Fruit fly (Drosophila melanogaster) whole organism, embryonic: Measurements from ENCODE around the gene Schip1.

Experiments used
- Bgb ChIP-seq: fragments of 200-800 bp; sonication (Bioruptor generic); IDR thresholded peaks from 2 replicates; pipeline ENCODE4 v1.3.6; 2022; ENCODE audit warnings: missing biosample characterization, missing genetic modification characterization; ENCODE audit not compliant: partially characterized antibody
- Blimp-1 ChIP-seq: fragments of 200-800 bp; sonication (Bioruptor generic); optimal IDR thresholded peaks from 3 replicates; lab custom pipeline; 2018; ENCODE audit warnings: missing biosample characterization, missing genetic modification characterization, mild to moderate bottlenecking, moderate library complexity, missing genetic modification reagents
- CG10979 ChIP-seq: fragments of 200-800 bp; sonication (Bioruptor generic); optimal IDR thresholded peaks from 2 replicates; lab custom pipeline; 2018; ENCODE audit warnings: missing biosample characterization, mild to moderate bottlenecking, missing genetic modification characterization, moderate library complexity
- CG11247 ChIP-seq: fragments of 200-800 bp; sonication (Bioruptor generic); IDR thresholded peaks from 2 replicates; pipeline ENCODE4 v1.3.6; 2022; ENCODE audit warnings: missing biosample characterization, missing genetic modification characterization
- CG11504 ChIP-seq: fragments of 200-800 bp; sonication (Bioruptor generic); optimal IDR thresholded peaks from 3 replicates; lab custom pipeline; 2019; ENCODE audit warnings: missing biosample characterization, mild to moderate bottlenecking, missing genetic modification characterization, moderate library complexity
- CG14014 ChIP-seq: fragments of 200-800 bp; sonication (Bioruptor generic); IDR thresholded peaks from 2 replicates; pipeline ENCODE4 v1.3.6; 2022; ENCODE audit warnings: missing biosample characterization, missing genetic modification characterization
- CG14965 ChIP-seq: fragments of 200-800 bp; sonication (Bioruptor generic); optimal IDR thresholded peaks from 2 replicates; lab custom pipeline; 2016; ENCODE audit warnings: missing biosample characterization, missing genetic modification characterization, borderline replicate concordance
- CG17612 ChIP-seq: fragments of 200-800 bp; sonication (Bioruptor generic); IDR thresholded peaks from 2 replicates; pipeline ENCODE4 v1.3.6; 2022; ENCODE audit warnings: missing biosample characterization, missing genetic modification characterization
- CG2116 ChIP-seq: fragments of 200-800 bp; sonication (Bioruptor generic); optimal IDR thresholded peaks from 3 replicates; lab custom pipeline; 2018; ENCODE audit warnings: missing biosample characterization, mild to moderate bottlenecking, missing genetic modification characterization
- CG2875 ChIP-seq: fragments of 200-800 bp; sonication (Bioruptor generic); optimal IDR thresholded peaks from 2 replicates; lab custom pipeline; 2017; ENCODE audit warnings: missing biosample characterization, mild to moderate bottlenecking, missing genetic modification characterization, missing genetic modification reagents
- CG30020 ChIP-seq: fragments of 200-800 bp; optimal IDR thresholded peaks from 2 replicates; lab custom pipeline; 2019; ENCODE audit warnings: missing biosample characterization, mild to moderate bottlenecking, missing genetic modification characterization, moderate library complexity
- CG3065 ChIP-seq: fragments of 200-800 bp; sonication (Bioruptor generic); optimal IDR thresholded peaks from 2 replicates; lab custom pipeline; 2016; ENCODE audit warnings: missing biosample characterization, missing genetic modification characterization
- CG33557 ChIP-seq: fragments of 200-800 bp; sonication (Bioruptor generic); optimal IDR thresholded peaks from 2 replicates; lab custom pipeline; 2019; ENCODE audit warnings: missing biosample characterization, mild to moderate bottlenecking, missing genetic modification characterization, moderate library complexity
- CG4424 ChIP-seq: fragments of 200-800 bp; sonication (Bioruptor generic); optimal IDR thresholded peaks from 3 replicates; lab custom pipeline; 2016; ENCODE audit warnings: missing biosample characterization, missing genetic modification characterization
- CG4617 ChIP-seq: fragments of 200-800 bp; sonication (Bioruptor generic); optimal IDR thresholded peaks from 3 replicates; lab custom pipeline; 2016; ENCODE audit warnings: missing biosample characterization, missing genetic modification characterization, borderline replicate concordance
- CG5180 ChIP-seq: fragments of 200-800 bp; sonication (Bioruptor generic); optimal IDR thresholded peaks from 3 replicates; lab custom pipeline; 2017; ENCODE audit warnings: missing biosample characterization, missing genetic modification characterization, mild to moderate bottlenecking, moderate library complexity, missing genetic modification reagents
- CG7556 ChIP-seq: fragments of 200-800 bp; sonication (Bioruptor generic); optimal IDR thresholded peaks from 2 replicates; lab custom pipeline; 2017; ENCODE audit warnings: missing biosample characterization, mild to moderate bottlenecking, missing genetic modification characterization
- CG7839 ChIP-seq: fragments of 200-800 bp; sonication (Bioruptor generic); optimal IDR thresholded peaks from 3 replicates; lab custom pipeline; 2018; ENCODE audit warnings: missing biosample characterization, mild to moderate bottlenecking, missing genetic modification characterization, moderate library complexity
- CG8281 ChIP-seq: fragments of 200-800 bp; sonication (Bioruptor generic); optimal IDR thresholded peaks from 2 replicates; lab custom pipeline; 2018; ENCODE audit warnings: missing biosample characterization, mild to moderate bottlenecking, missing genetic modification characterization, moderate library complexity
- CG8290 ChIP-seq, 3 experiments: fragments of 200-800 bp; sonication (Bioruptor generic); optimal IDR thresholded peaks; 2 replicates each; lab custom pipeline; 2016 to 2019; ENCODE audit warnings: missing biosample characterization in 3 of 3, missing genetic modification characterization in 3 of 3, mild to moderate bottlenecking in 2 of 3, moderate library complexity in 1 of 3
- CG9215 ChIP-seq: fragments of 200-800 bp; sonication (Bioruptor generic); IDR thresholded peaks from 2 replicates; pipeline ENCODE4 v1.3.6; 2022; ENCODE audit warnings: missing biosample characterization, missing genetic modification characterization
- CG9727 ChIP-seq: fragments of 200-800 bp; sonication (Bioruptor generic); optimal IDR thresholded peaks from 3 replicates; lab custom pipeline; 2017; ENCODE audit warnings: missing biosample characterization, mild to moderate bottlenecking, missing genetic modification characterization
- Dek ChIP-seq: fragments of 200-800 bp; sonication (Bioruptor generic); optimal IDR thresholded peaks from 3 replicates; lab custom pipeline; 2019; ENCODE audit warnings: missing biosample characterization, mild to moderate bottlenecking, missing genetic modification characterization, moderate library complexity
- Dll ChIP-seq: fragments of 200-800 bp; sonication (Bioruptor generic); IDR thresholded peaks from 4 replicates; pipeline ENCODE4 v1.3.6; 2022; ENCODE audit warnings: missing biosample characterization, missing genetic modification characterization; ENCODE audit not compliant: partially characterized antibody
- Doc2 ChIP-seq: fragments of 200-800 bp; sonication (Bioruptor generic); IDR thresholded peaks from 2 replicates; pipeline ENCODE4 v1.3.6; 2022; ENCODE audit warnings: missing biosample characterization, missing genetic modification characterization
- Drgx ChIP-seq: fragments of 200-800 bp; sonication (Bioruptor generic); IDR thresholded peaks from 2 replicates; pipeline ENCODE4 v1.3.6; 2022; ENCODE audit warnings: missing biosample characterization, missing genetic modification characterization
- Elba2 ChIP-seq: fragments of 200-800 bp; sonication (Bioruptor generic); optimal IDR thresholded peaks from 3 replicates; lab custom pipeline; 2016; ENCODE audit warnings: missing biosample characterization, missing genetic modification characterization
- NC2β ChIP-seq: fragments of 200-800 bp; sonication (Bioruptor generic); optimal IDR thresholded peaks from 2 replicates; lab custom pipeline; 2016; ENCODE audit warnings: missing biosample characterization, missing genetic modification characterization
- Side ChIP-seq: fragments of 200-800 bp; sonication (Bioruptor generic); optimal IDR thresholded peaks from 2 replicates; lab custom pipeline; 2016; ENCODE audit warnings: missing biosample characterization, missing genetic modification characterization
- Sry-β ChIP-seq: fragments of 200-800 bp; sonication (Bioruptor generic); optimal IDR thresholded peaks from 2 replicates; lab custom pipeline; 2018; ENCODE audit warnings: missing biosample characterization, mild to moderate bottlenecking, missing genetic modification characterization, moderate library complexity
- Ssrp ChIP-seq: fragments of 200-800 bp; sonication (Bioruptor generic); optimal IDR thresholded peaks from 2 replicates; lab custom pipeline; 2018; ENCODE audit warnings: missing biosample characterization, mild to moderate bottlenecking, missing genetic modification characterization, moderate library complexity
- Xrp1 ChIP-seq: fragments of 200-800 bp; sonication (Bioruptor generic); IDR thresholded peaks from 2 replicates; pipeline ENCODE4 v1.3.6; 2022; ENCODE audit warnings: missing biosample characterization, missing genetic modification characterization
- ash1 ChIP-seq: fragments of 200-800 bp; sonication (Bioruptor generic); optimal IDR thresholded peaks from 2 replicates; lab custom pipeline; 2018; ENCODE audit warnings: missing biosample characterization, mild to moderate bottlenecking, missing genetic modification characterization
- crc ChIP-seq: fragments of 200-800 bp; sonication (Bioruptor generic); optimal IDR thresholded peaks from 2 replicates; lab custom pipeline; 2016; ENCODE audit warnings: missing biosample characterization, missing genetic modification characterization
- cwo ChIP-seq: fragments of 200-800 bp; sonication (Bioruptor generic); optimal IDR thresholded peaks from 3 replicates; lab custom pipeline; 2017; ENCODE audit warnings: missing biosample characterization, missing genetic modification characterization, mild to moderate bottlenecking, moderate library complexity, missing genetic modification reagents
- danr ChIP-seq: fragments of 200-800 bp; sonication (Bioruptor generic); IDR thresholded peaks from 2 replicates; pipeline ENCODE4 v1.3.6; 2022; ENCODE audit warnings: missing biosample characterization, missing genetic modification characterization
- esg ChIP-seq: fragments of 200-800 bp; sonication (Bioruptor generic); conservative IDR thresholded peaks from 2 replicates; pipeline ENCODE4 v1.3.6; 2022; ENCODE audit warnings: missing biosample characterization, missing genetic modification characterization
- hb ChIP-seq: fragments of 200-800 bp; sonication (Bioruptor generic); IDR thresholded peaks from 3 replicates; pipeline ENCODE4 v1.3.6; 2022; ENCODE audit warnings: missing biosample characterization, missing genetic modification characterization; ENCODE audit not compliant: partially characterized antibody
- kay ChIP-seq: fragments of 200-800 bp; sonication (Bioruptor generic); optimal IDR thresholded peaks from 2 replicates; lab custom pipeline; 2016; ENCODE audit warnings: missing biosample characterization, missing genetic modification characterization
- lab ChIP-seq: fragments of 200-800 bp; sonication (Bioruptor generic); optimal IDR thresholded peaks from 3 replicates; lab custom pipeline; 2017; ENCODE audit warnings: missing biosample characterization, missing genetic modification characterization, mild to moderate bottlenecking, moderate library complexity, missing genetic modification reagents
- mam ChIP-seq: fragments of 200-800 bp; sonication (Bioruptor generic); optimal IDR thresholded peaks from 3 replicates; lab custom pipeline; 2016; ENCODE audit warnings: missing biosample characterization, missing genetic modification characterization
- nom ChIP-seq: fragments of 200-800 bp; sonication (Bioruptor generic); optimal IDR thresholded peaks from 2 replicates; lab custom pipeline; 2017; ENCODE audit warnings: missing biosample characterization, missing genetic modification characterization, mild to moderate bottlenecking, moderate library complexity, missing genetic modification reagents
- pnt ChIP-seq: fragments of 200-800 bp; sonication (Bioruptor generic); optimal IDR thresholded peaks from 3 replicates; lab custom pipeline; 2016; ENCODE audit warnings: missing biosample characterization, missing genetic modification characterization
- sisA ChIP-seq: fragments of 200-800 bp; sonication (Bioruptor generic); IDR thresholded peaks from 2 replicates; pipeline ENCODE4 v1.3.6; 2022; ENCODE audit warnings: missing biosample characterization, missing genetic modification characterization
- stc ChIP-seq: fragments of 200-800 bp; sonication (Bioruptor generic); IDR thresholded peaks from 2 replicates; pipeline ENCODE4 v1.3.6; 2022; ENCODE audit warnings: missing biosample characterization, missing genetic modification characterization
- stwl ChIP-seq: fragments of 200-800 bp; sonication (Bioruptor generic); optimal IDR thresholded peaks from 3 replicates; lab custom pipeline; 2018; ENCODE audit warnings: missing biosample characterization, mild to moderate bottlenecking, missing genetic modification characterization, moderate library complexity
- toy ChIP-seq: fragments of 200-800 bp; sonication (Bioruptor generic); IDR thresholded peaks from 2 replicates; pipeline ENCODE4 v1.3.6; 2022; ENCODE audit warnings: missing biosample characterization, missing genetic modification characterization
- vfl ChIP-seq: fragments of 200-800 bp; sonication (Bioruptor generic); optimal IDR thresholded peaks from 2 replicates; lab custom pipeline; 2016; ENCODE audit warnings: missing biosample characterization, missing genetic modification characterization
- vvl ChIP-seq: fragments of 200-800 bp; sonication (Bioruptor generic); IDR thresholded peaks from 2 replicates; pipeline ENCODE4 v1.3.6; 2022; ENCODE audit warnings: missing biosample characterization, missing genetic modification characterization

Schip1 gene

DNA sequence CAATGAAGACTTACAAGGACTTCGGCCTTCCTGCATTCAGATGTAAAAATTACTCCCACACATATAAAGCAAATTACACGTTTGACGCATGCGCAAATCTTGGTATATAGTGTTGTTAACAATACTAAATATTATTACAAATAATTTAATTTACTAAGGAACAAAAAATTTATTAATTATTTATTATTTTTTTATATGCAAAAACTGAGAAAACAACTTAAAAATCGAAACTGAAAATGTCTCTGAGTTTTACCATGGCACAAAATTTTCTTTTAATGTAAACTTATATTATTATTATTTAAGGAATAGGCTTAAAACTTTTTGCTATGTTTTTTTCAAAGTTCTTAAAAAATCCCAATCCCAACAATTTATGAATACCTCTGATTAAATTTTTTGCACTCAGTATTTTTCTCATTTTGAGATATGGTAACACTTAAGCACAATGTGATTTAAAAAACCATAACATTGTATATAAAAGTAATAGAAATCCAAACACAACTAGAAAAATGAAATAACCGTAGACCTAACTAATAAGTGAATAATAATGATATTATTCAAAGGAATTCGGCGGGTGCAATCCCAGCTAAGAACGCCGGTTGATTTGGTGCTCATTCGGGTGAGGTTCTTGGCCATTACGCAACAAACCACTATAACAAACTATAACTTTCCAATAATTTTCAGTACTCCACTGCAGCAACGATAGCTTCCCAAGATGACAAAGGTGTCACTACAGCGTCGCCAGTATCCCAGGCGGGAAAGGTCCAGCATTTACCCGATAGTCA lies at the start of gene Schip1, which contains the start of gene Cox10 (continued):
- no peak for TF ChIP-seq NC2β (GFP tag; lab: Kevin White, UChicago)
- peak; percentile 20 for TF ChIP-seq CG10979 (tag; lab: Kevin White, UChicago)
- no peak for TF ChIP-seq nom (GFP tag; lab: Kevin White, UChicago)
- no peak for TF ChIP-seq CG9215 (GFP tag; lab: Robert Waterston, UW)
- no peak for TF ChIP-seq pnt (GFP tag; lab: Kevin White, UChicago)
- TF ChIP-seq Bgb (GFP tag; lab: Robert Waterston, UW) = no peak
- no peak for TF ChIP-seq CG8281
- no peak for TF ChIP-seq ash1
- TF ChIP-seq Doc2 (GFP tag; lab: Robert Waterston, UW) = no peak
- TF ChIP-seq CG5180 (GFP tag; lab: Kevin White, UChicago) = no peak
- TF ChIP-seq CG3065 = no peak
- TF ChIP-seq CG4424 (GFP tag; lab: Kevin White, UChicago) = no peak
- TF ChIP-seq CG33557 (GFP tag; lab: Kevin White, UChicago) = no peak
- TF ChIP-seq Elba2 (GFP tag; lab: Kevin White, UChicago) = no peak
- no peak for TF ChIP-seq Side (GFP tag; lab: Kevin White, UChicago)
- TF ChIP-seq CG2116 = no peak
- no peak for TF ChIP-seq Blimp-1 (GFP tag; lab: Kevin White, UChicago)
- no peak for TF ChIP-seq cwo (GFP tag; lab: Kevin White, UChicago)
- no peak for TF ChIP-seq lab (GFP tag; lab: Kevin White, UChicago)
- TF ChIP-seq Sry-β (GFP tag; lab: Kevin White, UChicago) = no peak
- no peak for TF ChIP-seq CG9727 (GFP tag; lab: Kevin White, UChicago)
- TF ChIP-seq CG30020 (tag; lab: Kevin White, UChicago) = peak; percentile 85
- no peak for TF ChIP-seq sisA (GFP tag; lab: Robert Waterston, UW)
- no peak for TF ChIP-seq esg (GFP tag; lab: Robert Waterston, UW)
- no peak for TF ChIP-seq CG11247 (GFP tag; lab: Robert Waterston, UW)
- TF ChIP-seq CG8290 (GFP tag; optimal IDR thresholded peaks at IDR 0.05; lab: Kevin White, UChicago) = no peak
- no peak for TF ChIP-seq CG8290 (tag; optimal IDR thresholded peaks at IDR 0.05; lab: Kevin White, UChicago)
- TF ChIP-seq CG4617 = peak; percentile 18
- TF ChIP-seq Drgx (GFP tag; lab: Robert Waterston, UW) = no peak
- TF ChIP-seq CG11504 = no peak
- TF ChIP-seq vfl = no peak
- no peak for TF ChIP-seq CG14014 (GFP tag; lab: Robert Waterston, UW)
- TF ChIP-seq mam (GFP tag; lab: Kevin White, UChicago) = no peak
- no peak for TF ChIP-seq CG14965
- TF ChIP-seq danr (GFP tag; lab: Robert Waterston, UW) = no peak
- TF ChIP-seq Ssrp (tag; lab: Kevin White, UChicago) = no peak
- no peak for TF ChIP-seq vvl
- no peak for TF ChIP-seq kay (GFP tag; lab: Kevin White, UChicago)
- TF ChIP-seq Xrp1 (GFP tag; lab: Robert Waterston, UW) = no peak
- TF ChIP-seq CG7556 (GFP tag; lab: Kevin White, UChicago) = no peak
- TF ChIP-seq hb (GFP tag; lab: Robert Waterston, UW) = no peak
- TF ChIP-seq Dek (tag; lab: Kevin White, UChicago) = no peak
- TF ChIP-seq CG17612 (GFP tag; lab: Robert Waterston, UW) = no peak
- no peak for TF ChIP-seq CG2875
- no peak for TF ChIP-seq CG7839 (tag; lab: Kevin White, UChicago)
- TF ChIP-seq Dll (GFP tag; lab: Robert Waterston, UW) = no peak
- TF ChIP-seq stc (GFP tag; lab: Robert Waterston, UW) = no peak
- no peak for TF ChIP-seq toy
- TF ChIP-seq stwl = peak; percentile 21
- TF ChIP-seq crc (GFP tag; lab: Kevin White, UChicago) = no peak
